Worm (Caenorhabditis elegans) whole organism, late embryonic: ENCODE results near the gene C33C12.7.

ENCODE experiments used
- C08G9.2 ChIP-seq: sonication (generic microtip); optimal IDR thresholded peaks from 2 replicates; lab custom pipeline; 2016; ENCODE audit warnings: mild to moderate bottlenecking, missing genetic modification characterization, moderate library complexity, missing compliant biosample characterization
- K02D7.2 ChIP-seq: sonication (generic microtip); optimal IDR thresholded peaks from 2 replicates; lab custom pipeline; 2017; ENCODE audit warnings: mild to moderate bottlenecking, missing genetic modification characterization, missing compliant biosample characterization
- Y22D7AL.16 ChIP-seq: sonication (generic microtip); optimal IDR thresholded peaks from 2 replicates; lab custom pipeline; 2016; ENCODE audit warnings: missing genetic modification characterization, missing compliant biosample characterization
- ahr-1 ChIP-seq: sonication (generic microtip); optimal IDR thresholded peaks from 2 replicates; lab custom pipeline; 2016; ENCODE audit warnings: missing genetic modification characterization, missing compliant biosample characterization
- ceh-14 ChIP-seq: sonication (generic microtip); optimal IDR thresholded peaks from 2 replicates; lab custom pipeline; 2016; ENCODE audit warnings: missing genotype, missing genetic modification characterization, missing compliant biosample characterization
- ceh-18 ChIP-seq: sonication (generic microtip); optimal IDR thresholded peaks from 2 replicates; lab custom pipeline; 2016; ENCODE audit warnings: missing genetic modification characterization, missing compliant biosample characterization
- ceh-19 ChIP-seq: fragments of 200-800 bp; sonication (Bioruptor generic); optimal IDR thresholded peaks from 2 replicates; lab custom pipeline; 2018; ENCODE audit warnings: mild to moderate bottlenecking, missing genetic modification characterization, missing compliant biosample characterization
- ceh-2 ChIP-seq: sonication (generic microtip); optimal IDR thresholded peaks from 2 replicates; lab custom pipeline; 2016; ENCODE audit warnings: missing genotype, missing genetic modification characterization, missing compliant biosample characterization
- ceh-24 ChIP-seq: sonication (generic microtip); optimal IDR thresholded peaks from 2 replicates; lab custom pipeline; 2016; ENCODE audit warnings: mild to moderate bottlenecking, missing genetic modification characterization, missing compliant biosample characterization
- ceh-31 ChIP-seq: sonication (generic microtip); optimal IDR thresholded peaks from 2 replicates; lab custom pipeline; 2016; ENCODE audit warnings: missing genetic modification characterization, missing compliant biosample characterization
- ceh-34 ChIP-seq: sonication (generic microtip); optimal IDR thresholded peaks from 2 replicates; lab custom pipeline; 2016; ENCODE audit warnings: mild to moderate bottlenecking, missing genetic modification characterization, missing compliant biosample characterization
- ceh-48 ChIP-seq: sonication (generic microtip); optimal IDR thresholded peaks from 2 replicates; lab custom pipeline; 2016; ENCODE audit warnings: missing genetic modification characterization, inconsistent platforms, missing compliant biosample characterization
- ceh-6 ChIP-seq: fragments of 200-800 bp; sonication (Bioruptor generic); optimal IDR thresholded peaks from 2 replicates; lab custom pipeline; 2018; ENCODE audit warnings: mild to moderate bottlenecking, missing genetic modification characterization, missing compliant biosample characterization
- che-1 ChIP-seq: sonication (generic microtip); optimal IDR thresholded peaks from 2 replicates; lab custom pipeline; 2016; ENCODE audit warnings: mild to moderate bottlenecking, missing genetic modification characterization, missing compliant biosample characterization
- dve-1 ChIP-seq: sonication (generic microtip); optimal IDR thresholded peaks from 2 replicates; lab custom pipeline; 2017; ENCODE audit warnings: antibody characterized with exemption, mild to moderate bottlenecking, missing genetic modification characterization, missing compliant biosample characterization
- elt-2 ChIP-seq: sonication (generic microtip); optimal IDR thresholded peaks from 2 replicates; lab custom pipeline; 2016; ENCODE audit warnings: missing genetic modification reagents, missing genetic modification characterization, missing compliant biosample characterization
- eyg-1 ChIP-seq: sonication (generic microtip); optimal IDR thresholded peaks from 2 replicates; lab custom pipeline; 2016; ENCODE audit warnings: missing genotype, missing genetic modification characterization, missing compliant biosample characterization
- fkh-10 ChIP-seq: fragments of 150-350 bp; optimal IDR thresholded peaks from 2 replicates; lab custom pipeline; 2014; ENCODE audit warnings: missing biosample characterization, missing genetic modification reagents, missing genetic modification characterization
- fkh-6 ChIP-seq: sonication (generic microtip); optimal IDR thresholded peaks from 2 replicates; lab custom pipeline; 2016; ENCODE audit warnings: missing genetic modification characterization, missing compliant biosample characterization
- gmeb-2 ChIP-seq: sonication (generic microtip); optimal IDR thresholded peaks from 2 replicates; lab custom pipeline; 2016; ENCODE audit warnings: missing genetic modification characterization, inconsistent platforms, missing compliant biosample characterization
- hlh-13 ChIP-seq: fragments of 200-800 bp; sonication (Bioruptor generic); optimal IDR thresholded peaks from 2 replicates; lab custom pipeline; 2018; ENCODE audit warnings: mild to moderate bottlenecking, missing genetic modification characterization, missing compliant biosample characterization
- hlh-30 ChIP-seq: sonication (generic microtip); optimal IDR thresholded peaks from 2 replicates; lab custom pipeline; 2017; ENCODE audit warnings: antibody characterized with exemption, missing genetic modification characterization, missing compliant biosample characterization; ENCODE audit not compliant: insufficient read depth
- lin-11 ChIP-seq: fragments of 200-800 bp; sonication (Bioruptor generic); optimal IDR thresholded peaks from 2 replicates; lab custom pipeline; 2018; ENCODE audit warnings: mild to moderate bottlenecking, missing genetic modification characterization, missing compliant biosample characterization
- madf-2 ChIP-seq: sonication (generic microtip); optimal IDR thresholded peaks from 2 replicates; lab custom pipeline; 2017; ENCODE audit warnings: missing genetic modification characterization, missing compliant biosample characterization
- nfya-1 ChIP-seq: sonication (generic microtip); optimal IDR thresholded peaks from 2 replicates; lab custom pipeline; 2017; ENCODE audit warnings: missing genetic modification characterization, mild to moderate bottlenecking, missing compliant biosample characterization, antibody characterized with exemption, moderate library complexity
- npax-4 ChIP-seq: sonication (generic microtip); optimal IDR thresholded peaks from 2 replicates; lab custom pipeline; 2016; ENCODE audit warnings: missing genetic modification characterization, missing compliant biosample characterization
- pag-3 ChIP-seq: sonication (generic microtip); optimal IDR thresholded peaks from 2 replicates; lab custom pipeline; 2016; ENCODE audit warnings: missing compliant biosample characterization, missing genetic modification characterization, borderline replicate concordance
- pat-9 ChIP-seq: fragments of 200-800 bp; sonication (Bioruptor generic); optimal IDR thresholded peaks from 2 replicates; lab custom pipeline; 2018; ENCODE audit warnings: mild to moderate bottlenecking, missing genetic modification characterization, moderate library complexity, missing compliant biosample characterization
- pax-1 ChIP-seq: fragments of 150-350 bp; optimal IDR thresholded peaks from 2 replicates; lab custom pipeline; 2014; ENCODE audit warnings: missing biosample characterization, missing genetic modification characterization
- sox-2 ChIP-seq: fragments of 200-800 bp; sonication (Bioruptor generic); IDR thresholded peaks from 2 replicates; pipeline ENCODE4 v1.3.6; 2022; ENCODE audit warnings: missing genetic modification reagents, missing genetic modification characterization, missing compliant biosample characterization
- tbx-2 ChIP-seq: sonication (generic microtip); optimal IDR thresholded peaks from 2 replicates; lab custom pipeline; 2016; ENCODE audit warnings: missing genetic modification characterization, missing compliant biosample characterization
- tbx-7 ChIP-seq: sonication (generic microtip); optimal IDR thresholded peaks from 2 replicates; lab custom pipeline; 2016; ENCODE audit warnings: missing genotype, missing genetic modification characterization, missing compliant biosample characterization
- unc-42 ChIP-seq: sonication (generic microtip); optimal IDR thresholded peaks from 2 replicates; lab custom pipeline; 2016; ENCODE audit warnings: missing genotype, missing genetic modification characterization, missing compliant biosample characterization
- unc-55 ChIP-seq: sonication (generic microtip); optimal IDR thresholded peaks from 2 replicates; lab custom pipeline; 2017; ENCODE audit warnings: missing biosample characterization, missing genetic modification reagents, missing genetic modification characterization
- unc-86 ChIP-seq: sonication (generic microtip); optimal IDR thresholded peaks from 2 replicates; lab custom pipeline; 2016; ENCODE audit warnings: missing genetic modification characterization, missing compliant biosample characterization
- zip-5 ChIP-seq: sonication (generic microtip); optimal IDR thresholded peaks from 2 replicates; lab custom pipeline; 2016; ENCODE audit warnings: missing genetic modification characterization, missing compliant biosample characterization
- ztf-16 ChIP-seq: sonication (generic microtip); optimal IDR thresholded peaks from 2 replicates; lab custom pipeline; 2017; ENCODE audit warnings: missing genetic modification characterization, missing compliant biosample characterization

Gene C33C12.7

ce11 chrII:2197555-2198288, 22.5 kb upstream of the C33C12.7 start, which contains the start of gene C33C12.1:
Gene C33C12.1, plus strand, starts transcription at chrII:2198238.
- peak; percentile 50 for TF ChIP-seq unc-42 (tag; lab: Kevin White, UChicago)
- TF ChIP-seq C08G9.2 (tag; lab: Kevin White, UChicago), result no peak

ce11 chrII:2196742-2197141, 21.5 kb upstream of the C33C12.7 start:
- no peak for TF ChIP-seq che-1
- TF ChIP-seq, all 69 proteins: peak for 0

DNA sequence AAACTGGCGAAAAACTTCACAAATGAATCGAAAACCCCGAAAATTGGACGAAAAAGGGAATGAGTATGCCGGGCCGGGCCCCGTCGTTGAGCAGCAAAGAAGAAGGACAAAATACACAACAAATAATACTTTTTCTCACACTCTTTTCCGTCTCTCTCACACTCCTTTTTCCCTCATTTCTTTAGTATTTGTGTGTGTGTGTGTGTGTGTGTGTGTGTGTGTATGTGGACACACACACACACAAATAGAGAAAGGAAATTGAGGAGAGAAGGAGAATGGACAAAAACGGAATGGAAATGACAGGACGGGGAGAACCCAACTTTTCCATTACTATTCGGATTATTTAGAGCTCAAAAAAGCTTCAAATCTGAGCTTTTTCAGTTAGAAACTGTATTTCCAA, 20.3 kb upstream of the C33C12.7 start:
- no peak for TF ChIP-seq unc-55
- no peak for TF ChIP-seq pag-3 (tag; lab: Kevin White, UChicago)
- no peak for TF ChIP-seq lin-11 (tag; lab: Kevin White, UChicago)
- no peak for TF ChIP-seq ceh-19 (GFP tag; lab: Kevin White, UChicago)
- peak; percentile 9 for TF ChIP-seq elt-2 (tag; lab: Kevin White, UChicago)
- TF ChIP-seq ceh-34 (tag; lab: Kevin White, UChicago), result peak; percentile 27
- TF ChIP-seq hlh-30 (tag; lab: Kevin White, UChicago), result no peak
- TF ChIP-seq dve-1, result peak; percentile 14
- no peak for TF ChIP-seq gmeb-2 (tag; lab: Kevin White, UChicago)
- no peak for TF ChIP-seq ceh-2
- TF ChIP-seq ceh-48, result no peak
- no peak for TF ChIP-seq Y22D7AL.16 (tag; lab: Kevin White, UChicago)
- peak; percentile 52 for TF ChIP-seq tbx-2 (tag; lab: Kevin White, UChicago)
- TF ChIP-seq ahr-1 (tag; lab: Kevin White, UChicago), result no peak
- TF ChIP-seq ceh-24 (tag; lab: Kevin White, UChicago), result no peak
- TF ChIP-seq pax-1, result no peak
- peak; percentile 40 for TF ChIP-seq nfya-1 (tag; lab: Kevin White, UChicago)
- peak; percentile 53 for TF ChIP-seq unc-42 (tag; lab: Kevin White, UChicago)
- no peak for TF ChIP-seq madf-2 (tag; lab: Kevin White, UChicago)
- TF ChIP-seq ceh-14 (tag; lab: Kevin White, UChicago), result no peak
- no peak for TF ChIP-seq zip-5 (tag; lab: Kevin White, UChicago)
- TF ChIP-seq ceh-31, result peak; percentile 47

DNA sequence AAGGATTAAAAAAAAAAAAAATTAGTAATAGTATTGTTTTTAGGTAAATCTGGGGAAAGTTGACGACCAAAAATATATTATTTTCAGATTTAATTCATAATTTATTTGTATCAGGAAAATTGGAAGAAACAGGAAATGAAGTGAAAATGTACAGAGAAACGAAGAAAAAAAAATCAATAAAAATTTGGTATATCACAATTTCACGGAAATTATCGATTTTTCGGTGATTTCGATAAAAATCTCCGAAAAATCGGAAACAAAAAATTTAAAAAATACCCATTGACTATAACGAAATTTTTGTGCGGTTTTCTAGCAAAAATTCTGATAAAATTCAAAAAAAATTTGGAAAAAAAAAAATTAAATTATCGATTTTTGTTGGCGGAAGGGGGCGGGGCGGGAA, 17.0 kb upstream of the C33C12.7 start:
- no peak for TF ChIP-seq fkh-6 (tag; lab: Kevin White, UChicago)
- TF ChIP-seq ztf-16 (tag; lab: Kevin White, UChicago), result no peak
- TF ChIP-seq ceh-14 (tag; lab: Kevin White, UChicago), result no peak
- no peak for TF ChIP-seq pat-9
- TF ChIP-seq hlh-13 (GFP tag; lab: Kevin White, UChicago), result no peak
- TF ChIP-seq ceh-48, result peak; percentile 44

- TF ChIP-seq npax-4 (no peak), ceh-6 (no peak), ceh-24 (tag; lab: Kevin White, UChicago) (no peak), tbx-7 (tag; lab: Kevin White, UChicago) (no peak), unc-86 (no peak), K02D7.2 (tag; lab: Kevin White, UChicago) (no peak), ceh-19 (GFP tag; lab: Kevin White, UChicago) (no peak), eyg-1 (tag; lab: Kevin White, UChicago) (no peak), ceh-18 (tag; lab: Kevin White, UChicago) (no peak), fkh-10 (GFP tag; lab: Kevin White, UChicago) (no peak), sox-2 (no peak), ztf-16 (tag; lab: Kevin White, UChicago) (no peak)
These were observed 16.1 kb upstream of the C33C12.7 start for ce11 chrII:2191383-2191782.
